Worm (Caenorhabditis elegans) whole organism, mixed stage, embryonic: ENCODE results near the gene K09E9.4.

Experiments
- blmp-1 ChIP-seq: fragments of 150-350 bp; optimal IDR thresholded peaks from 2 replicates; lab custom pipeline; 2014; ENCODE audit warnings: missing biosample characterization, missing genetic modification characterization
- ceh-39 ChIP-seq: fragments of 150-350 bp; optimal IDR thresholded peaks from 2 replicates; lab custom pipeline; 2014; ENCODE audit warnings: missing biosample characterization, missing genetic modification characterization
- ces-1 ChIP-seq: fragments of 150-350 bp; optimal IDR thresholded peaks from 2 replicates; lab custom pipeline; 2014; ENCODE audit warnings: missing biosample characterization, missing genetic modification reagents, missing genetic modification characterization
- elt-3 ChIP-seq: fragments of 150-350 bp; optimal IDR thresholded peaks from 2 replicates; lab custom pipeline; 2014; ENCODE audit warnings: missing biosample characterization, missing genetic modification characterization
- lsy-2 ChIP-seq: fragments of 150-350 bp; optimal IDR thresholded peaks from 2 replicates; lab custom pipeline; 2014; ENCODE audit warnings: missing biosample characterization, missing genetic modification characterization
- nhr-12 ChIP-seq: fragments of 150-350 bp; optimal IDR thresholded peaks from 2 replicates; lab custom pipeline; 2014; ENCODE audit warnings: missing biosample characterization, missing genetic modification characterization
- nhr-76 ChIP-seq: sonication (generic microtip); optimal IDR thresholded peaks from 2 replicates; lab custom pipeline; 2017; ENCODE audit warnings: missing biosample characterization, missing genetic modification characterization
- sem-2 ChIP-seq: fragments of 200-800 bp; sonication (Bioruptor generic); optimal IDR thresholded peaks from 2 replicates; lab custom pipeline; 2018; ENCODE audit warnings: mild to moderate bottlenecking, missing genetic modification characterization, missing compliant biosample characterization
- snpc-4 ChIP-seq: fragments of 150-350 bp; optimal IDR thresholded peaks from 2 replicates; lab custom pipeline; 2014; ENCODE audit warnings: missing biosample characterization, missing genetic modification characterization
- unc-62 ChIP-seq: fragments of 150-350 bp; optimal IDR thresholded peaks from 2 replicates; lab custom pipeline; 2014; ENCODE audit warnings: missing biosample characterization, missing genetic modification reagents, missing genetic modification characterization
- ztf-11 ChIP-seq: fragments of 150-350 bp; optimal IDR thresholded peaks from 2 replicates; lab custom pipeline; 2014; ENCODE audit warnings: missing biosample characterization, missing genetic modification characterization

DNA sequence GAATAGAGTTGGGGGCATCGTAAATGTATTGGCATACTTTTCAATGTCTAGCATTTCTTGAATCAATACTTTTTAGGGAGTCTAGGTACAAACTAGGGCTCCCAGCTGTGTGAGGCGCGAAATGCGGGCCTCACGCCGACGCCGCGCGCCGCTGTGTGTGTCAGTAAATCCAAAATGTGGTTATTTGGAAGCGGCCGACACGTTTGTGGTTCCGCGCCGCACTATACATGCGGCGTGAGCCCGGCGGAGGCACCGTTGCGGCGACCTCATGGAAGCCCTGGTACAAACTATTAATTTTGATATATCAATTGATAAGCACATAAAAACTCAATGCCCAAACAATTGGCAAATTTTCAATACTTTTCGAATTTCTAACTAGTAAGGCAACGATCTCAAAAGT lies 44.0 kb downstream of the K09E9.4 start:
- no peak for TF ChIP-seq nhr-76 (tag; lab: Kevin White, UChicago)
- no peak for TF ChIP-seq snpc-4 (tag; lab: Kevin White, UChicago)
- no peak for TF ChIP-seq ztf-11 (tag; lab: Kevin White, UChicago)
- no peak for TF ChIP-seq ces-1 (GFP tag; lab: Kevin White, UChicago)
- no peak for TF ChIP-seq nhr-12
- no peak for TF ChIP-seq unc-62
- no peak for TF ChIP-seq sem-2 (GFP tag; lab: Kevin White, UChicago)
- TF ChIP-seq blmp-1 (tag; lab: Kevin White, UChicago), result no peak
- TF ChIP-seq lsy-2 (tag; lab: Kevin White, UChicago), result no peak
- TF ChIP-seq elt-3 (tag; lab: Kevin White, UChicago), result no peak
- TF ChIP-seq ceh-39 (tag; lab: Kevin White, UChicago), result no peak
